Worm (Caenorhabditis elegans) whole organism, L4 larva: Measurements from ENCODE around the gene T09F3.5.

Source experiments
- F26F4.8 ChIP-seq: fragments of 200-800 bp; sonication (Bioruptor generic); conservative IDR thresholded peaks from 2 replicates; pipeline ENCODE4 v1.3.6; 2022; ENCODE audit warnings: missing genetic modification characterization, missing compliant biosample characterization
- F44E2.7 ChIP-seq: fragments of 200-800 bp; sonication (Bioruptor generic); IDR thresholded peaks from 2 replicates; pipeline ENCODE4 v2.1.2; 2022; ENCODE audit warnings: missing genetic modification characterization, missing compliant biosample characterization
- Y5F2A.4 ChIP-seq: fragments of 200-800 bp; sonication (Bioruptor generic); optimal IDR thresholded peaks from 2 replicates; lab custom pipeline; 2018; ENCODE audit warnings: mild to moderate bottlenecking, missing genetic modification characterization, missing compliant biosample characterization
- ZK337.2 ChIP-seq: fragments of 200-800 bp; sonication (Bioruptor generic); IDR thresholded peaks from 2 replicates; pipeline ENCODE4 v1.3.6; 2022; ENCODE audit warnings: missing genetic modification reagents, missing genetic modification characterization, missing compliant biosample characterization
- ama-1 ChIP-seq: fragments of 150-350 bp; optimal IDR thresholded peaks from 2 replicates; lab custom pipeline; 2014; ENCODE audit warnings: inconsistent platforms, mixed read lengths
- arid-1 ChIP-seq: fragments of 200-800 bp; sonication (Bioruptor generic); conservative IDR thresholded peaks from 2 replicates; pipeline ENCODE4 v1.3.6; 2022; ENCODE audit warnings: missing genetic modification reagents, missing genetic modification characterization, missing compliant biosample characterization
- daf-16 ChIP-seq, 3 experiments: sonication (generic microtip); optimal IDR thresholded peaks; 2 replicates each; lab custom pipeline; 2016 to 2017; ENCODE audit warnings: missing genetic modification characterization in 3 of 3, missing genetic modification reagents in 3 of 3, mild to moderate bottlenecking in 2 of 3, missing compliant biosample characterization in 2 of 3, missing biosample characterization in 1 of 3, moderate library complexity in 1 of 3
- dpl-1 ChIP-seq: fragments of 150-350 bp; optimal IDR thresholded peaks from 2 replicates; lab custom pipeline; 2014; ENCODE audit warnings: missing biosample characterization, missing genetic modification reagents, missing genetic modification characterization
- egl-43 ChIP-seq: fragments of 200-800 bp; sonication (Bioruptor generic); IDR thresholded peaks from 2 replicates; pipeline ENCODE4 v1.3.6; 2022; ENCODE audit warnings: missing genetic modification reagents, missing genetic modification characterization, missing compliant biosample characterization
- jun-1 ChIP-seq: fragments of 150-350 bp; optimal IDR thresholded peaks from 2 replicates; lab custom pipeline; 2014; ENCODE audit warnings: missing biosample characterization, missing genetic modification reagents, missing genetic modification characterization
- lin-13 ChIP-seq: fragments of 150-350 bp; optimal IDR thresholded peaks from 2 replicates; lab custom pipeline; 2014; ENCODE audit warnings: missing biosample characterization, missing genetic modification reagents, missing genetic modification characterization
- lir-3 ChIP-seq: sonication (generic microtip); optimal IDR thresholded peaks from 2 replicates; lab custom pipeline; 2016; ENCODE audit warnings: mild to moderate bottlenecking, missing genetic modification characterization, missing compliant biosample characterization
- mdl-1 ChIP-seq, 2 experiments: fragments of 150-350 bp in 1 of 2; sonication (generic microtip) in 1 of 2; optimal IDR thresholded peaks; 2 replicates each; lab custom pipeline; 2014 to 2017; ENCODE audit warnings: missing biosample characterization in 2 of 2, missing genetic modification characterization in 2 of 2
- mdt-29 ChIP-seq: fragments of 200-800 bp; sonication (Bioruptor generic); IDR thresholded peaks from 2 replicates; pipeline ENCODE4 v1.3.6; 2022; ENCODE audit warnings: missing genetic modification reagents, missing genetic modification characterization, missing compliant biosample characterization
- mep-1 ChIP-seq: fragments of 150-350 bp; sonication (generic microtip); optimal IDR thresholded peaks from 3 replicates; lab custom pipeline; 2014; ENCODE audit warnings: missing biosample characterization, missing genetic modification characterization
- mxl-2 ChIP-seq: fragments of 200-800 bp; sonication (Bioruptor generic); conservative IDR thresholded peaks from 2 replicates; pipeline ENCODE4 v1.3.6; 2022; ENCODE audit warnings: missing genetic modification reagents, missing genetic modification characterization, missing compliant biosample characterization
- mxl-3 ChIP-seq: fragments of 200-800 bp; sonication (Bioruptor generic); optimal IDR thresholded peaks from 2 replicates; lab custom pipeline; 2018; ENCODE audit warnings: mild to moderate bottlenecking, missing genetic modification characterization, missing compliant biosample characterization
- nhr-11 ChIP-seq: fragments of 150-350 bp; optimal IDR thresholded peaks from 2 replicates; lab custom pipeline; 2014; ENCODE audit warnings: missing biosample characterization, missing genetic modification characterization
- pha-4 ChIP-seq, 2 experiments: fragments of 150-350 bp in 1 of 2; fragments of 200-800 bp in 1 of 2; sonication (Bioruptor generic) in 1 of 2; IDR thresholded peaks in 1 of 2; optimal IDR thresholded peaks in 1 of 2; 2 replicates each; pipeline versions ENCODE4 v1.3.6 to Lab custom; 2014 to 2022; ENCODE audit warnings: missing genetic modification characterization in 2 of 2, missing genetic modification reagents in 2 of 2, missing biosample characterization in 1 of 2, missing compliant biosample characterization in 1 of 2
- php-3 ChIP-seq: fragments of 200-800 bp; sonication (Bioruptor generic); IDR thresholded peaks from 2 replicates; pipeline ENCODE4 v1.3.6; 2022; ENCODE audit warnings: missing genetic modification reagents, missing genetic modification characterization, missing compliant biosample characterization
- snpc-4 ChIP-seq: fragments of 150-350 bp; optimal IDR thresholded peaks from 2 replicates; lab custom pipeline; 2014; ENCODE audit warnings: missing biosample characterization, missing genetic modification characterization
- spr-3 ChIP-seq: fragments of 200-800 bp; sonication (Bioruptor generic); optimal IDR thresholded peaks from 2 replicates; lab custom pipeline; 2018; ENCODE audit warnings: mild to moderate bottlenecking, missing genetic modification characterization, missing compliant biosample characterization
- tra-1 ChIP-seq: fragments of 200-800 bp; sonication (Bioruptor generic); IDR thresholded peaks from 2 replicates; pipeline ENCODE4 v1.3.6; 2022; ENCODE audit warnings: missing genetic modification reagents, missing genetic modification characterization, missing compliant biosample characterization

Gene T09F3.5

DNA sequence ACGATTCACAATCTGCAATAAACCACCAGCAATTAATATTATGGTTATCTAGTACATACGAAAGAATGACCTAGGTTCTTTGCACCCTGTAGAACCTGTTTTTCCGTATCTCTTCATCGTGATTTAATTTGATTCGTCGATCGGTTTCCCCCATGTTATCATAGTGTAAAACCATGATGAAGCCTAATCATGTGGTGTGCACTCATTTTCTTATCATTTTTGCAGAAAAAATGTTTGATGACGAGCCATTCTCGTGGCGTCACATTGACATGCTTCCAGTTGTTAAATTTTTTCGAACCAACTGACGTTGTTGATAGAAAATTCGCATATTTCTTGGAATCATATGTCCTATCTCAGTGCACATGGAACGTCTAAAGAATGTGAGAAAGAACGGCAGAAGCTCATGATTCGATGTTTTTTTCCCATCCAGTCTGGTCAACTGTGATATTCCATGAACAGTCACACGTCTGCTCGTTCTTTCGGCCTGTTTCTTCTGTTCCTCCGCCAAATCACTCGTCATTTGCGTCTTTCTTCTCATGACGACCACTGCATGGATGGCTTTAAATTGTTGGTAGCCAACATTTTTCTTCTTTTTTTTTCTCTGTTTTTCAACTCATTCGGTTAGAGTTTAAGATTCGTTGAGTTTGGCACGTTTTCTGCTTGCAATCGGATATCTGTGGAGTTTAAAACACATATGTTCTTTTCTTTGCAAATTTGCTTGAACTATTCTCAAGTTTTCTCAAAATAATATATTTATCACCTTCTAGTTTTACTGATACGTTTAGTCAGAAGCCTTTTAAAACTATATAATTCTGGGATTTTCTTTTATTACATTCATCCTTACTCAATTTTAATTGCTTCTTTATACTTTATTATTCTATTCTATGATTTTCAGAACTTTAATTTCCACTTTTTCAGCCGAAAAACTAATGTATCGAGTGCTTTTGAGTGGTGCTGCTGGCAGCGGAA is 51.0 kb downstream of the T09F3.5 start, which contains the start of gene ZK673.2 (continued):
- TF ChIP-seq jun-1 (tag; lab: Kevin White, UChicago), result peak; percentile 10
- peak; percentile 32; the same call in 1 of the 2 replicates for TF ChIP-seq egl-43
- TF ChIP-seq Y5F2A.4 (GFP tag; lab: Kevin White, UChicago), result no peak
- TF ChIP-seq mxl-2 (GFP tag; lab: Robert Waterston, UW), result no peak
- TF ChIP-seq mxl-3 (GFP tag; lab: Kevin White, UChicago), result peak; percentile 85
- peak in 1 of 2 experiments; percentile 28 for TF ChIP-seq daf-16 (GFP tag; optimal IDR thresholded peaks at IDR 0.05; lab: Kevin White, UChicago)
- peak; percentile 61 for TF ChIP-seq daf-16 (tag; optimal IDR thresholded peaks at IDR 0.05; lab: Kevin White, UChicago)
- TF ChIP-seq ama-1 (lab: Kevin White, UChicago), result peak; percentile 31
- no peak for TF ChIP-seq spr-3 (GFP tag; lab: Kevin White, UChicago)
- TF ChIP-seq mdt-29 (GFP tag; lab: Robert Waterston, UW), result peak; percentile 26; the same call in 1 of the 2 replicates
- TF ChIP-seq pha-4 (GFP tag; IDR thresholded peaks at IDR 0.05; lab: Robert Waterston, UW), result peak; percentile 6; the same call in 1 of the 2 replicates
- no peak for TF ChIP-seq pha-4 (tag; optimal IDR thresholded peaks at IDR 0.05; lab: Kevin White, UChicago)
- no peak for TF ChIP-seq lir-3 (tag; lab: Kevin White, UChicago)
- TF ChIP-seq tra-1 (GFP tag; lab: Robert Waterston, UW), result peak; percentile 67
- no peak for TF ChIP-seq lin-13 (GFP tag; lab: Kevin White, UChicago)
- TF ChIP-seq dpl-1, result no peak
- peak; percentile 11 for TF ChIP-seq mep-1 (tag; lab: Kevin White, UChicago)
- peak; percentile 48 to 92 for TF ChIP-seq mdl-1 (tag; optimal IDR thresholded peaks at IDR 0.05; lab: Kevin White, UChicago)
- no peak for TF ChIP-seq F44E2.7 (GFP tag; lab: Robert Waterston, UW)
- peak; percentile 77 for TF ChIP-seq nhr-11 (tag; lab: Kevin White, UChicago)
- no peak for TF ChIP-seq snpc-4
- no peak for TF ChIP-seq ZK337.2 (GFP tag; lab: Robert Waterston, UW)
- no peak for TF ChIP-seq F26F4.8
- TF ChIP-seq php-3, result peak; percentile 68; the same call in 1 of the 2 replicates
- no peak for TF ChIP-seq arid-1 (GFP tag; lab: Robert Waterston, UW)
